Worm (Caenorhabditis elegans) whole organism, mixed stage, embryonic: ENCODE measurements around the gene srsx-30.

Experiments used
- flh-1 ChIP-seq: fragments of 200-800 bp; sonication (Bioruptor generic); optimal IDR thresholded peaks from 2 replicates; lab custom pipeline; 2018; ENCODE audit warnings: mild to moderate bottlenecking, missing genetic modification characterization, moderate library complexity, missing compliant biosample characterization
- ham-2 ChIP-seq: fragments of 200-800 bp; sonication (Bioruptor generic); optimal IDR thresholded peaks from 2 replicates; lab custom pipeline; 2018; ENCODE audit warnings: mild to moderate bottlenecking, missing genetic modification characterization, missing compliant biosample characterization
- hlh-1 ChIP-seq: fragments of 150-350 bp; optimal IDR thresholded peaks from 2 replicates; lab custom pipeline; 2014; ENCODE audit warnings: missing biosample characterization, missing genetic modification reagents, missing genetic modification characterization
- lin-13 ChIP-seq: fragments of 150-350 bp; optimal IDR thresholded peaks from 2 replicates; lab custom pipeline; 2014; ENCODE audit warnings: missing biosample characterization, missing genetic modification characterization
- nhr-76 ChIP-seq: sonication (generic microtip); optimal IDR thresholded peaks from 2 replicates; lab custom pipeline; 2017; ENCODE audit warnings: missing biosample characterization, missing genetic modification characterization
- unc-120 ChIP-seq: sonication (generic microtip); optimal IDR thresholded peaks from 2 replicates; lab custom pipeline; 2017; ENCODE audit warnings: missing genetic modification characterization, missing compliant biosample characterization; ENCODE audit not compliant: poor library complexity, severe bottlenecking
- unc-62 ChIP-seq: fragments of 150-350 bp; optimal IDR thresholded peaks from 2 replicates; lab custom pipeline; 2014; ENCODE audit warnings: missing biosample characterization, missing genetic modification reagents, missing genetic modification characterization

DNA sequence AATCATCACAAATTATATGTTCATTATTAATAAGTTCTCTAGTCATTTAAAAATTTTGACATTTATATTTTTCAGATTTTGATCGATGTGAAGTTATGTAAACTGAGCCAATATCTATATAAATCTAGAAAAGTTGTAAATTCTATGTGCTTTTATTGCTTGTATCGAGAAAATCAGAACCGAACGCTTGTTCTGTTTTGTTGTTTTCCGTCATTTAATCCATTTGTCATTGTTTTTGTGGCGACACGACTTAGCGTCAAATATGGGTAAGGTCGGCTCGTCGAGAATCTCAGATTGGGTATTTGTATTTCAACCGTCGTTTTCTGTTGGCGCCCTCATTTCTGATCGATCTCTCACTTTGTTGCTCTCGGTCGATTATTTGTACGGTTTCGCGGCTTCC lies 44.3 kb upstream of the srsx-30 start, which contains the start of gene cht-5:
- TF ChIP-seq flh-1 (GFP tag; lab: Kevin White, UChicago) (no peak), unc-62 (GFP tag; lab: Kevin White, UChicago) (no peak), unc-120 (tag; lab: Kevin White, UChicago) (no peak), lin-13 (tag; lab: Kevin White, UChicago) (no peak), ham-2 (GFP tag; lab: Kevin White, UChicago) (no peak), nhr-76 (no peak), hlh-1 (no peak)
